Worm (Caenorhabditis elegans) whole organism, late embryonic: Measurements from ENCODE around the gene Y39B6A.33.

Experiments used
- C08G9.2 ChIP-seq: sonication (generic microtip); optimal IDR thresholded peaks from 2 replicates; lab custom pipeline; 2016; ENCODE audit warnings: mild to moderate bottlenecking, missing genetic modification characterization, moderate library complexity, missing compliant biosample characterization
- C38D4.7 ChIP-seq: fragments of 200-800 bp; sonication (Bioruptor generic); optimal IDR thresholded peaks from 2 replicates; lab custom pipeline; 2018; ENCODE audit warnings: mild to moderate bottlenecking, missing genetic modification characterization, moderate library complexity, missing compliant biosample characterization
- K09A11.1 ChIP-seq: sonication (generic microtip); optimal IDR thresholded peaks from 2 replicates; lab custom pipeline; 2017; ENCODE audit warnings: antibody characterized with exemption, mild to moderate bottlenecking, missing genetic modification characterization, missing compliant biosample characterization; ENCODE audit not compliant: insufficient read depth
- Y22D7AL.16 ChIP-seq: sonication (generic microtip); optimal IDR thresholded peaks from 2 replicates; lab custom pipeline; 2016; ENCODE audit warnings: missing genetic modification characterization, missing compliant biosample characterization
- ahr-1 ChIP-seq: sonication (generic microtip); optimal IDR thresholded peaks from 2 replicates; lab custom pipeline; 2016; ENCODE audit warnings: missing genetic modification characterization, missing compliant biosample characterization
- ama-1 ChIP-seq: fragments of 150-350 bp; optimal IDR thresholded peaks from 2 replicates; lab custom pipeline; 2014
- ceh-14 ChIP-seq: sonication (generic microtip); optimal IDR thresholded peaks from 2 replicates; lab custom pipeline; 2016; ENCODE audit warnings: missing genotype, missing genetic modification characterization, missing compliant biosample characterization
- ceh-18 ChIP-seq: sonication (generic microtip); optimal IDR thresholded peaks from 2 replicates; lab custom pipeline; 2016; ENCODE audit warnings: missing genetic modification characterization, missing compliant biosample characterization
- ceh-19 ChIP-seq: fragments of 200-800 bp; sonication (Bioruptor generic); optimal IDR thresholded peaks from 2 replicates; lab custom pipeline; 2018; ENCODE audit warnings: mild to moderate bottlenecking, missing genetic modification characterization, missing compliant biosample characterization
- ceh-2 ChIP-seq: sonication (generic microtip); optimal IDR thresholded peaks from 2 replicates; lab custom pipeline; 2016; ENCODE audit warnings: missing genotype, missing genetic modification characterization, missing compliant biosample characterization
- ceh-22 ChIP-seq: sonication (generic microtip); optimal IDR thresholded peaks from 2 replicates; lab custom pipeline; 2017; ENCODE audit warnings: missing biosample characterization, missing genetic modification characterization
- ceh-24 ChIP-seq: sonication (generic microtip); optimal IDR thresholded peaks from 2 replicates; lab custom pipeline; 2016; ENCODE audit warnings: mild to moderate bottlenecking, missing genetic modification characterization, missing compliant biosample characterization
- ceh-30 ChIP-seq: fragments of 150-350 bp; optimal IDR thresholded peaks from 2 replicates; lab custom pipeline; 2014; ENCODE audit warnings: missing biosample characterization, missing genetic modification characterization
- ceh-34 ChIP-seq: sonication (generic microtip); optimal IDR thresholded peaks from 2 replicates; lab custom pipeline; 2016; ENCODE audit warnings: mild to moderate bottlenecking, missing genetic modification characterization, missing compliant biosample characterization
- ceh-48 ChIP-seq: sonication (generic microtip); optimal IDR thresholded peaks from 2 replicates; lab custom pipeline; 2016; ENCODE audit warnings: missing genetic modification characterization, inconsistent platforms, missing compliant biosample characterization
- ceh-6 ChIP-seq: fragments of 200-800 bp; sonication (Bioruptor generic); optimal IDR thresholded peaks from 2 replicates; lab custom pipeline; 2018; ENCODE audit warnings: mild to moderate bottlenecking, missing genetic modification characterization, missing compliant biosample characterization
- ceh-9 ChIP-seq: sonication (generic microtip); optimal IDR thresholded peaks from 2 replicates; lab custom pipeline; 2016; ENCODE audit warnings: mild to moderate bottlenecking, missing genetic modification characterization, inconsistent platforms, missing compliant biosample characterization
- elt-4 ChIP-seq: sonication (generic microtip); optimal IDR thresholded peaks from 2 replicates; lab custom pipeline; 2016; ENCODE audit warnings: missing genetic modification characterization, missing compliant biosample characterization
- fkh-6 ChIP-seq: sonication (generic microtip); optimal IDR thresholded peaks from 2 replicates; lab custom pipeline; 2016; ENCODE audit warnings: missing genetic modification characterization, missing compliant biosample characterization
- gmeb-2 ChIP-seq: sonication (generic microtip); optimal IDR thresholded peaks from 2 replicates; lab custom pipeline; 2016; ENCODE audit warnings: missing genetic modification characterization, inconsistent platforms, missing compliant biosample characterization
- hlh-13 ChIP-seq: fragments of 200-800 bp; sonication (Bioruptor generic); optimal IDR thresholded peaks from 2 replicates; lab custom pipeline; 2018; ENCODE audit warnings: mild to moderate bottlenecking, missing genetic modification characterization, missing compliant biosample characterization
- hlh-30 ChIP-seq: sonication (generic microtip); optimal IDR thresholded peaks from 2 replicates; lab custom pipeline; 2017; ENCODE audit warnings: antibody characterized with exemption, missing genetic modification characterization, missing compliant biosample characterization; ENCODE audit not compliant: insufficient read depth
- hlh-8 ChIP-seq: sonication (generic microtip); optimal IDR thresholded peaks from 2 replicates; lab custom pipeline; 2016; ENCODE audit warnings: missing genotype, missing genetic modification characterization, missing compliant biosample characterization
- lim-6 ChIP-seq: sonication (generic microtip); optimal IDR thresholded peaks from 2 replicates; lab custom pipeline; 2016; ENCODE audit warnings: missing genetic modification characterization, missing compliant biosample characterization
- lin-11 ChIP-seq: fragments of 200-800 bp; sonication (Bioruptor generic); optimal IDR thresholded peaks from 2 replicates; lab custom pipeline; 2018; ENCODE audit warnings: mild to moderate bottlenecking, missing genetic modification characterization, missing compliant biosample characterization
- madf-2 ChIP-seq: sonication (generic microtip); optimal IDR thresholded peaks from 2 replicates; lab custom pipeline; 2017; ENCODE audit warnings: missing genetic modification characterization, missing compliant biosample characterization
- mec-3 ChIP-seq: sonication (generic microtip); optimal IDR thresholded peaks from 2 replicates; lab custom pipeline; 2016; ENCODE audit warnings: borderline replicate concordance, missing genetic modification characterization, missing compliant biosample characterization
- nfya-1 ChIP-seq: sonication (generic microtip); optimal IDR thresholded peaks from 2 replicates; lab custom pipeline; 2017; ENCODE audit warnings: missing genetic modification characterization, mild to moderate bottlenecking, missing compliant biosample characterization, antibody characterized with exemption, moderate library complexity
- nhr-232 ChIP-seq: sonication (generic microtip); optimal IDR thresholded peaks from 2 replicates; lab custom pipeline; 2016; ENCODE audit warnings: missing genetic modification characterization, missing compliant biosample characterization
- npax-4 ChIP-seq: sonication (generic microtip); optimal IDR thresholded peaks from 2 replicates; lab custom pipeline; 2016; ENCODE audit warnings: missing genetic modification characterization, missing compliant biosample characterization
- odd-2 ChIP-seq: sonication (generic microtip); optimal IDR thresholded peaks from 2 replicates; lab custom pipeline; 2017; ENCODE audit warnings: antibody characterized with exemption, mild to moderate bottlenecking, missing genetic modification characterization, missing compliant biosample characterization
- pax-1 ChIP-seq: fragments of 150-350 bp; optimal IDR thresholded peaks from 2 replicates; lab custom pipeline; 2014; ENCODE audit warnings: missing biosample characterization, missing genetic modification characterization
- pha-2 ChIP-seq: sonication (generic microtip); optimal IDR thresholded peaks from 2 replicates; lab custom pipeline; 2017; ENCODE audit warnings: mild to moderate bottlenecking, missing genetic modification characterization, missing compliant biosample characterization
- pha-4 ChIP-seq: fragments of 150-350 bp; optimal IDR thresholded peaks from 2 replicates; lab custom pipeline; 2018; ENCODE audit warnings: missing biosample characterization, missing genetic modification reagents, missing genetic modification characterization
- pros-1 ChIP-seq: fragments of 150-350 bp; optimal IDR thresholded peaks from 2 replicates; lab custom pipeline; 2014; ENCODE audit warnings: missing biosample characterization, missing genetic modification reagents, missing genetic modification characterization
- ref-2 ChIP-seq: sonication (generic microtip); optimal IDR thresholded peaks from 2 replicates; lab custom pipeline; 2016; ENCODE audit warnings: missing genetic modification characterization, missing compliant biosample characterization
- rnt-1 ChIP-seq: sonication (generic microtip); optimal IDR thresholded peaks from 2 replicates; lab custom pipeline; 2016; ENCODE audit warnings: missing genetic modification characterization, missing compliant biosample characterization
- sdc-2 ChIP-seq: sonication (generic microtip); optimal IDR thresholded peaks from 2 replicates; lab custom pipeline; 2016; ENCODE audit warnings: missing genotype, missing genetic modification characterization, missing compliant biosample characterization
- sox-2 ChIP-seq: fragments of 200-800 bp; sonication (Bioruptor generic); IDR thresholded peaks from 2 replicates; pipeline ENCODE4 v1.3.6; 2022; ENCODE audit warnings: missing genetic modification reagents, missing genetic modification characterization, missing compliant biosample characterization
- sox-4 ChIP-seq: sonication (generic microtip); optimal IDR thresholded peaks from 2 replicates; lab custom pipeline; 2017; ENCODE audit warnings: mild to moderate bottlenecking, missing genetic modification characterization, inconsistent platforms, missing compliant biosample characterization
- tbx-2 ChIP-seq: sonication (generic microtip); optimal IDR thresholded peaks from 2 replicates; lab custom pipeline; 2016; ENCODE audit warnings: missing genetic modification characterization, missing compliant biosample characterization
- tbx-7 ChIP-seq: sonication (generic microtip); optimal IDR thresholded peaks from 2 replicates; lab custom pipeline; 2016; ENCODE audit warnings: missing genotype, missing genetic modification characterization, missing compliant biosample characterization
- unc-42 ChIP-seq: sonication (generic microtip); optimal IDR thresholded peaks from 2 replicates; lab custom pipeline; 2016; ENCODE audit warnings: missing genotype, missing genetic modification characterization, missing compliant biosample characterization
- unc-55 ChIP-seq: sonication (generic microtip); optimal IDR thresholded peaks from 2 replicates; lab custom pipeline; 2017; ENCODE audit warnings: missing biosample characterization, missing genetic modification reagents, missing genetic modification characterization
- unc-86 ChIP-seq: sonication (generic microtip); optimal IDR thresholded peaks from 2 replicates; lab custom pipeline; 2016; ENCODE audit warnings: missing genetic modification characterization, missing compliant biosample characterization
- ztf-16 ChIP-seq: sonication (generic microtip); optimal IDR thresholded peaks from 2 replicates; lab custom pipeline; 2017; ENCODE audit warnings: missing genetic modification characterization, missing compliant biosample characterization

The Y39B6A.33 gene

DNA sequence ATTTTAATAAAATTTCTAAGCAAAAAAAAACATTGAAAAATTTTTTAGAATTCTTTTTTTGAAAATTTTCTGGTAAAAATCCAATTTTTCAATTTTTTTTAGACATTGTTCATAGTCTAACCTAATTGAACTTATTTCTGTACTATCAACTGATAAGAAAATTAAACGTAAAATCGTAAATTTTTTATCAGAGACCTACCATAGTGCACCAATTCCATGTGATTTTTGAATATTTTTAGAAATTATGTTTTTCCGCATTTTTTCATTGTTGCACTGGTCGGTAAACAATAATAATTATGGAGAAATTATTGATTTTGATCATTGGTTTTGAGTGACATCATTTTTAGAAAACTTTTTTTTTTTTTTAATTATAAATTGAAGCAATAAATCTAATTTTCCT is 25.2 kb upstream of the Y39B6A.33 start:
- TF ChIP-seq hlh-13 (GFP tag; lab: Kevin White, UChicago) (no peak), ceh-14 (no peak), ceh-34 (tag; lab: Kevin White, UChicago) (no peak), ceh-6 (GFP tag; lab: Kevin White, UChicago) (no peak), C38D4.7 (GFP tag; lab: Kevin White, UChicago) (no peak)
- TF ChIP-seq, all 69 proteins: peak for 0

DNA sequence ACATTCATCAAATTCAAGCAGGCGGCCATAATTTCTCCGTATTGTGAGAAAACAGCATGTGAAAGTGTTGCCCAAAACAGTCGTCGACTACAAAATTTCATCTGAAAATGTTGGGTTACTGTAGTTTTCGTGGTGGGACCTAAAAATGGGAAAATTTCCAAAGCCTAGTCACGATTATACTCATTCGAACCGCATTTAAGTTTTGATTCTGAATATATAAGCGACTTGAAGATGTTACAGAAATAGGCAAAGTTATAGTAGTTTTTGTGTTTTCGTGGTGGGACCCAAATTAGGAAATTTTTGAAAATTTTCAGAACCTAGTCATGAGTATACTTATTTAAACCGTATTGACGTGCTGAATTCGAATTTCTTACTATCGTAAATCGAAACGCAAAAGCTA is 23.9 kb upstream of the Y39B6A.33 start, which contains the start of gene Y39B6A.41:
Y39B6A.41 (minus strand) TSS at position 101 of the 400 bp plus-strand sequence.
- TF ChIP-seq C08G9.2 (tag; lab: Kevin White, UChicago) (no peak), ref-2 (no peak), nhr-232 (tag; lab: Kevin White, UChicago) (no peak), K09A11.1 (tag; lab: Kevin White, UChicago) (no peak), Y22D7AL.16 (tag; lab: Kevin White, UChicago) (no peak), unc-86 (tag; lab: Kevin White, UChicago) (no peak)

ce11 chrV:18978301-18978700 is 23.5 kb upstream of the Y39B6A.33 start:
- TF ChIP-seq ceh-22 (tag; lab: Kevin White, UChicago) (no peak), mec-3 (tag; lab: Kevin White, UChicago) (no peak), pax-1 (no peak), nhr-232 (tag; lab: Kevin White, UChicago) (no peak), lim-6 (tag; lab: Kevin White, UChicago) (no peak)

DNA sequence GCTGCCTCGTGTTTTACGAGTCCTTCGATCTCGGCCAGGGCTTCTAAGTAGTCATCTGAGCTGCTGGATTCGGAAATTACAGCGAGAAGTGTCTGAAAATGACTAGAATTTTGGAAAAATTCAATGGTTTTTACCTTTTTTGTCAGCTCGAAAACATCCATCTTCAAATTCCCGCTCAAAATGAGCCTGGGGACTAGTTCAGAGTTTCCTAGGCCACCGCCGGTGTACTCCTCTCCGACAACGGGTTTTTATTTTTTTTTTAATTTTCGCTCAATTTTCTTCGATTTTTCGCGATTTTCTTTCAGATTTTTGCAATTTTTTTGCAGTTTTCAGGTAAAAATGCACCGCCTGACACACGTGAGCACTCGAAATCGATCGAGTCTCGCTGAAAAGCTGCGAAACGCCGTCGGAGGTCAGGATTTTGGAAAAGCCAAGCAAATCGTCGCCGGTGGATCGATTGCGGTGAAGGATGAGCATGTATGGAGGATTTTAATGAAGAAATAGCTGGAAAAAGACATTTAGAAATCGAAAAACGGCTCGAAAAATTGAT is 20.7 kb upstream of the Y39B6A.33 start, which contains the start of the genes mrps-35 and sws-1:
mrps-35 (plus strand) TSS at position 327 of the 550 bp plus-strand sequence.
sws-1 (minus strand) TSS at position 500 of the 550 bp plus-strand sequence.
- TF ChIP-seq tbx-7 (peak; percentile 94), ahr-1 (tag; lab: Kevin White, UChicago) (no peak), fkh-6 (peak; percentile 26), pha-4 (tag; lab: Kevin White, UChicago) (no peak), rnt-1 (tag; lab: Kevin White, UChicago) (peak; percentile 87), sox-4 (no peak), ceh-30 (tag; lab: Kevin White, UChicago) (no peak), nfya-1 (peak; percentile 18), ceh-14 (peak; percentile 62), pha-2 (tag; lab: Kevin White, UChicago) (peak; percentile 65), elt-4 (tag; lab: Kevin White, UChicago) (no peak), gmeb-2 (tag; lab: Kevin White, UChicago) (no peak), hlh-30 (tag; lab: Kevin White, UChicago) (no peak), unc-55 (no peak), ceh-48 (tag; lab: Kevin White, UChicago) (no peak), pros-1 (tag; lab: Kevin White, UChicago) (no peak), odd-2 (no peak), C08G9.2 (tag; lab: Kevin White, UChicago) (peak; percentile 98), madf-2 (tag; lab: Kevin White, UChicago) (no peak), ceh-9 (no peak), npax-4 (tag; lab: Kevin White, UChicago) (no peak), ceh-24 (tag; lab: Kevin White, UChicago) (no peak), hlh-8 (tag; lab: Kevin White, UChicago) (peak; percentile 66), ref-2 (peak; percentile 92), tbx-2 (tag; lab: Kevin White, UChicago) (peak; percentile 78), C38D4.7 (GFP tag; lab: Kevin White, UChicago) (no peak), ceh-18 (tag; lab: Kevin White, UChicago) (no peak), ceh-34 (tag; lab: Kevin White, UChicago) (peak; percentile 38), sox-2 (GFP tag; lab: Robert Waterston, UW) (no peak), pax-1 (no peak), ceh-2 (tag; lab: Kevin White, UChicago) (peak; percentile 94), ceh-19 (no peak), lin-11 (tag; lab: Kevin White, UChicago) (no peak), lim-6 (tag; lab: Kevin White, UChicago) (peak; percentile 73), ztf-16 (tag; lab: Kevin White, UChicago) (peak; percentile 53), ama-1 (lab: Kevin White, UChicago) (no peak), nhr-232 (tag; lab: Kevin White, UChicago) (no peak), unc-42 (peak; percentile 33), sdc-2 (peak; percentile 19)
